Fruit fly (Drosophila melanogaster) whole organism, embryonic: ENCODE data around the gene CG4338.

Experiments used
- Adf1 ChIP-seq: fragments of 200-800 bp; sonication (Bioruptor generic); IDR thresholded peaks from 2 replicates; pipeline ENCODE4 v1.3.6; 2022; ENCODE audit warnings: missing biosample characterization, missing genetic modification characterization
- Atf6 ChIP-seq: fragments of 200-800 bp; sonication (Bioruptor generic); IDR thresholded peaks from 2 replicates; pipeline ENCODE4 v1.3.6; 2022; ENCODE audit warnings: missing biosample characterization, missing genetic modification characterization
- Bdp1 ChIP-seq: fragments of 200-800 bp; sonication (Bioruptor generic); optimal IDR thresholded peaks from 3 replicates; lab custom pipeline; 2016; ENCODE audit warnings: missing biosample characterization, missing genetic modification characterization
- CG10543 ChIP-seq: fragments of 200-800 bp; sonication (Bioruptor generic); optimal IDR thresholded peaks from 3 replicates; lab custom pipeline; 2017; ENCODE audit warnings: missing biosample characterization, mild to moderate bottlenecking, missing genetic modification characterization, moderate library complexity
- CG11093 ChIP-seq: fragments of 200-800 bp; sonication (Bioruptor generic); IDR thresholded peaks from 3 replicates; pipeline ENCODE4 v1.3.6; 2022; ENCODE audit warnings: missing biosample characterization, missing genetic modification characterization
- CG11398 ChIP-seq: fragments of 200-800 bp; sonication (Bioruptor generic); optimal IDR thresholded peaks from 2 replicates; lab custom pipeline; 2016; ENCODE audit warnings: missing biosample characterization, missing genetic modification characterization
- CG12391 ChIP-seq: fragments of 200-800 bp; sonication (Bioruptor generic); optimal IDR thresholded peaks from 3 replicates; lab custom pipeline; 2018; ENCODE audit warnings: missing biosample characterization, mild to moderate bottlenecking, missing genetic modification characterization, moderate library complexity
- CG13296 ChIP-seq: fragments of 200-800 bp; sonication (Bioruptor generic); optimal IDR thresholded peaks from 3 replicates; lab custom pipeline; 2018; ENCODE audit warnings: missing biosample characterization, mild to moderate bottlenecking, missing genetic modification characterization
- CG1647 ChIP-seq: fragments of 200-800 bp; sonication (Bioruptor generic); optimal IDR thresholded peaks from 3 replicates; lab custom pipeline; 2016; ENCODE audit warnings: missing biosample characterization, missing genetic modification characterization
- CG17385 ChIP-seq: fragments of 200-800 bp; sonication (Bioruptor generic); optimal IDR thresholded peaks from 3 replicates; lab custom pipeline; 2018; ENCODE audit warnings: missing biosample characterization, mild to moderate bottlenecking, missing genetic modification characterization
- CG32772 ChIP-seq: fragments of 200-800 bp; sonication (Bioruptor generic); IDR thresholded peaks from 2 replicates; pipeline ENCODE4 v1.3.6; 2022; ENCODE audit warnings: missing biosample characterization, missing genetic modification characterization
- CG34422 ChIP-seq: fragments of 200-800 bp; sonication (Bioruptor generic); IDR thresholded peaks from 3 replicates; pipeline ENCODE4 v1.3.6; 2022; ENCODE audit warnings: missing biosample characterization, missing genetic modification characterization
- CG7745 ChIP-seq: fragments of 200-800 bp; sonication (Bioruptor generic); optimal IDR thresholded peaks from 2 replicates; lab custom pipeline; 2018; ENCODE audit warnings: missing biosample characterization, mild to moderate bottlenecking, missing genetic modification characterization, moderate library complexity
- CG7963 ChIP-seq: fragments of 200-800 bp; sonication (Bioruptor generic); IDR thresholded peaks from 3 replicates; pipeline ENCODE4 v1.3.6; 2022; ENCODE audit warnings: missing biosample characterization, missing genetic modification characterization; ENCODE audit not compliant: partially characterized antibody
- CG8359 ChIP-seq: fragments of 200-800 bp; sonication (Bioruptor generic); optimal IDR thresholded peaks from 2 replicates; lab custom pipeline; 2017; ENCODE audit warnings: missing biosample characterization, mild to moderate bottlenecking, missing genetic modification characterization, borderline replicate concordance
- CG8478 ChIP-seq: fragments of >200 bp; optimal IDR thresholded peaks from 2 replicates; lab custom pipeline; 2018
- CG8944 ChIP-seq: fragments of 200-800 bp; sonication (Bioruptor generic); optimal IDR thresholded peaks from 3 replicates; lab custom pipeline; 2016; ENCODE audit warnings: missing biosample characterization, missing genetic modification characterization
- CG9932 ChIP-seq: fragments of 200-800 bp; sonication (Bioruptor generic); IDR thresholded peaks from 2 replicates; pipeline ENCODE4 v1.3.6; 2022; ENCODE audit warnings: missing biosample characterization, missing genetic modification characterization
- Chrac-16 ChIP-seq: fragments of 200-800 bp; sonication (Bioruptor generic); optimal IDR thresholded peaks from 3 replicates; lab custom pipeline; 2016; ENCODE audit warnings: missing biosample characterization, missing genetic modification characterization
- D ChIP-seq, 2 experiments: fragments of 200-800 bp in 1 of 2; fragments of >200 bp in 1 of 2; sonication (Bioruptor generic) in 1 of 2; optimal IDR thresholded peaks; 2 replicates in 1 of 2; 3 replicates in 1 of 2; lab custom pipeline; 2017; ENCODE audit warnings: mild to moderate bottlenecking in 1 of 2, missing biosample characterization in 1 of 2, missing genetic modification characterization in 1 of 2, missing genetic modification reagents in 1 of 2
- Deaf1 ChIP-seq: fragments of 200-800 bp; optimal IDR thresholded peaks from 3 replicates; lab custom pipeline; 2019; ENCODE audit warnings: missing biosample characterization, mild to moderate bottlenecking, missing genetic modification characterization, moderate library complexity
- Drgx ChIP-seq: fragments of 200-800 bp; sonication (Bioruptor generic); IDR thresholded peaks from 2 replicates; pipeline ENCODE4 v1.3.6; 2022; ENCODE audit warnings: missing biosample characterization, missing genetic modification characterization
- Hand ChIP-seq: fragments of 200-800 bp; sonication (Bioruptor generic); optimal IDR thresholded peaks from 2 replicates; lab custom pipeline; 2017; ENCODE audit warnings: mild to moderate bottlenecking, missing biosample characterization, missing genetic modification reagents, missing genetic modification characterization
- Jarid2 ChIP-seq: fragments of 200-800 bp; sonication (Bioruptor generic); optimal IDR thresholded peaks from 3 replicates; lab custom pipeline; 2017; ENCODE audit warnings: mild to moderate bottlenecking, missing biosample characterization, missing genetic modification reagents, missing genetic modification characterization
- Lhr ChIP-seq: fragments of 200-800 bp; sonication (Bioruptor generic); optimal IDR thresholded peaks from 3 replicates; lab custom pipeline; 2017; ENCODE audit warnings: mild to moderate bottlenecking, missing biosample characterization, missing genetic modification reagents, missing genetic modification characterization
- Stat92E ChIP-seq, 3 experiments: fragments of >200 bp in 2 of 3; fragments of 200-800 bp in 1 of 3; sonication (Bioruptor generic) in 1 of 3; optimal IDR thresholded peaks; 2 replicates each; lab custom pipeline; 2017 to 2019; ENCODE audit warnings: missing biosample characterization in 3 of 3, missing genetic modification characterization in 3 of 3, mild to moderate bottlenecking in 1 of 3, moderate library complexity in 1 of 3
- Taf1 ChIP-seq: fragments of 200-800 bp; sonication (Bioruptor generic); IDR thresholded peaks from 2 replicates; pipeline ENCODE4 v1.3.6; 2022; ENCODE audit warnings: missing biosample characterization, missing genetic modification characterization
- Xrp1 ChIP-seq: fragments of 200-800 bp; sonication (Bioruptor generic); IDR thresholded peaks from 2 replicates; pipeline ENCODE4 v1.3.6; 2022; ENCODE audit warnings: missing biosample characterization, missing genetic modification characterization
- ara ChIP-seq: fragments of 200-800 bp; sonication (Bioruptor generic); IDR thresholded peaks from 2 replicates; pipeline ENCODE4 v1.3.6; 2022; ENCODE audit warnings: missing biosample characterization, missing genetic modification characterization
- bab2 ChIP-seq: fragments of 200-800 bp; sonication (Bioruptor generic); optimal IDR thresholded peaks from 2 replicates; lab custom pipeline; 2016; ENCODE audit warnings: missing biosample characterization, missing genetic modification characterization
- bigmax ChIP-seq: fragments of 200-800 bp; sonication (Bioruptor generic); optimal IDR thresholded peaks from 2 replicates; lab custom pipeline; 2018; ENCODE audit warnings: missing biosample characterization, mild to moderate bottlenecking, missing genetic modification characterization
- crp ChIP-seq, 2 experiments: fragments of 200-800 bp; sonication (Bioruptor generic); optimal IDR thresholded peaks; 2 replicates in 1 of 2; 3 replicates in 1 of 2; lab custom pipeline; 2017; ENCODE audit warnings: missing biosample characterization in 2 of 2, missing genetic modification characterization in 2 of 2, mild to moderate bottlenecking in 1 of 2, moderate library complexity in 1 of 2
- emc ChIP-seq: fragments of 200-800 bp; sonication (Bioruptor generic); optimal IDR thresholded peaks from 2 replicates; lab custom pipeline; 2016; ENCODE audit warnings: missing biosample characterization, missing genetic modification characterization
- ewg ChIP-seq: fragments of 200-800 bp; sonication (Bioruptor generic); optimal IDR thresholded peaks from 3 replicates; lab custom pipeline; 2017; ENCODE audit warnings: mild to moderate bottlenecking, missing biosample characterization, missing genetic modification reagents, missing genetic modification characterization
- gem ChIP-seq: fragments of 200-800 bp; sonication (Bioruptor generic); optimal IDR thresholded peaks from 2 replicates; lab custom pipeline; 2019; ENCODE audit warnings: missing biosample characterization, mild to moderate bottlenecking, missing genetic modification characterization, moderate library complexity
- gro ChIP-seq: fragments of 200-800 bp; sonication (Bioruptor generic); optimal IDR thresholded peaks from 2 replicates; lab custom pipeline; 2016; ENCODE audit warnings: missing biosample characterization, missing genetic modification characterization
- jigr1 ChIP-seq: fragments of 200-800 bp; sonication (Bioruptor generic); IDR thresholded peaks from 3 replicates; pipeline ENCODE4 v1.3.6; 2022; ENCODE audit warnings: missing biosample characterization, missing genetic modification characterization
- ken ChIP-seq: fragments of 200-800 bp; sonication (Bioruptor generic); IDR thresholded peaks from 3 replicates; pipeline ENCODE4 v1.3.6; 2022; ENCODE audit warnings: missing biosample characterization, missing genetic modification characterization
- lilli ChIP-seq: fragments of 200-800 bp; sonication (Bioruptor generic); optimal IDR thresholded peaks from 3 replicates; lab custom pipeline; 2016; ENCODE audit warnings: missing biosample characterization, missing genetic modification characterization
- mld ChIP-seq: fragments of 200-800 bp; sonication (Bioruptor generic); IDR thresholded peaks from 3 replicates; pipeline ENCODE4 v1.3.6; 2022; ENCODE audit warnings: missing biosample characterization, missing genetic modification characterization; ENCODE audit not compliant: partially characterized antibody
- nau ChIP-seq: fragments of 200-800 bp; sonication (Bioruptor generic); optimal IDR thresholded peaks from 3 replicates; lab custom pipeline; 2017; ENCODE audit warnings: missing biosample characterization, mild to moderate bottlenecking, missing genetic modification characterization, missing genetic modification reagents
- onecut ChIP-seq: fragments of 200-800 bp; sonication (Bioruptor generic); IDR thresholded peaks from 2 replicates; pipeline ENCODE4 v1.3.6; 2022; ENCODE audit warnings: missing biosample characterization, missing genetic modification characterization
- sim ChIP-seq: fragments of 200-800 bp; sonication (Bioruptor generic); IDR thresholded peaks from 2 replicates; pipeline ENCODE4 v1.3.6; 2022; ENCODE audit warnings: missing biosample characterization, missing genetic modification characterization
- tap ChIP-seq: fragments of 200-800 bp; optimal IDR thresholded peaks from 3 replicates; lab custom pipeline; 2019; ENCODE audit warnings: missing biosample characterization, mild to moderate bottlenecking, missing genetic modification characterization, moderate library complexity
- tgo ChIP-seq: fragments of 200-800 bp; sonication (Bioruptor generic); IDR thresholded peaks from 3 replicates; pipeline ENCODE4 v1.3.6; 2022; ENCODE audit warnings: missing biosample characterization, missing genetic modification characterization
- tna ChIP-seq: fragments of 200-800 bp; sonication (Bioruptor generic); IDR thresholded peaks from 2 replicates; pipeline ENCODE4 v1.3.6; 2022; ENCODE audit warnings: missing biosample characterization, missing genetic modification characterization; ENCODE audit not compliant: partially characterized antibody
- zen2 ChIP-seq: fragments of 200-800 bp; sonication (Bioruptor generic); IDR thresholded peaks from 3 replicates; pipeline ENCODE4 v1.3.6; 2022; ENCODE audit warnings: missing biosample characterization, missing genetic modification characterization; ENCODE audit not compliant: partially characterized antibody

CG4338 gene

dm6 chr3R:15242186-15243045, 32.9 kb upstream of the CG4338 start, which contains the start of the genes tefu and Hsc70-4 (continued):
- no peak for TF ChIP-seq mld
- TF ChIP-seq Jarid2 (GFP tag; lab: Kevin White, UChicago): no peak
- no peak; the same call in 1 of the 2 replicates for TF ChIP-seq Taf1
- TF ChIP-seq Stat92E (GFP tag; optimal IDR thresholded peaks at IDR 0.05; lab: Kevin White, UChicago): peak in 1 of 3 experiments; percentile 37
- peak; percentile 60 for TF ChIP-seq ewg (GFP tag; lab: Kevin White, UChicago)
- TF ChIP-seq nau: no peak
- peak in 1 of 2 experiments; percentile 48 for TF ChIP-seq crp (GFP tag; optimal IDR thresholded peaks at IDR 0.05; lab: Kevin White, UChicago)
- TF ChIP-seq CG12391: peak; percentile 86
- peak; percentile 69; the same call in 2 of the 3 replicates for TF ChIP-seq jigr1 (GFP tag; lab: Robert Waterston, UW)
- TF ChIP-seq bigmax (GFP tag; lab: Kevin White, UChicago): no peak
- TF ChIP-seq Hand: no peak
- peak; percentile 55 for TF ChIP-seq bab2
- no peak for TF ChIP-seq tap
- TF ChIP-seq CG34422 (GFP tag; lab: Robert Waterston, UW): peak; percentile 80
- peak; percentile 61 for TF ChIP-seq CG17385 (GFP tag; lab: Kevin White, UChicago)
- peak; percentile 81 for TF ChIP-seq ken
- TF ChIP-seq CG9932 (GFP tag; lab: Robert Waterston, UW): peak; percentile 90
- TF ChIP-seq Xrp1: peak; percentile 70
- peak; percentile 70 for TF ChIP-seq ara (GFP tag; lab: Robert Waterston, UW)
- peak; percentile 4 for TF ChIP-seq gro (GFP tag; lab: Kevin White, UChicago)
- TF ChIP-seq CG11398 (GFP tag; lab: Kevin White, UChicago): no peak
- TF ChIP-seq sim (GFP tag; lab: Robert Waterston, UW): 0 out of 2 replicates have a peak, but pooled peaks have one; percentile 11
- peak; percentile 48 for TF ChIP-seq CG8944
- peak; percentile 69 for TF ChIP-seq lilli (GFP tag; lab: Kevin White, UChicago)
- no peak for TF ChIP-seq D (optimal IDR thresholded peaks at IDR 0.05; lab: Kevin White, UChicago)
- peak; percentile 34 for TF ChIP-seq D (GFP tag; optimal IDR thresholded peaks at IDR 0.05; lab: Kevin White, UChicago)
- peak; percentile 73 for TF ChIP-seq Atf6 (GFP tag; lab: Robert Waterston, UW)
- peak; percentile 81 for TF ChIP-seq CG10543 (GFP tag; lab: Kevin White, UChicago)
- no peak; the same call in 1 of the 2 replicates for TF ChIP-seq Adf1
- TF ChIP-seq zen2 (GFP tag; lab: Robert Waterston, UW): no peak
- peak; percentile 95 for TF ChIP-seq Lhr
- no peak for TF ChIP-seq emc (GFP tag; lab: Kevin White, UChicago)
- peak; percentile 85 for TF ChIP-seq CG11093
- TF ChIP-seq CG1647 (GFP tag; lab: Kevin White, UChicago): peak; percentile 83
- peak; percentile 31; the same call in 1 of the 2 replicates for TF ChIP-seq tna
- TF ChIP-seq Chrac-16 (GFP tag; lab: Kevin White, UChicago): peak; percentile 81
- 0 out of 3 replicates have a peak, but pooled peaks have one; percentile 6 for TF ChIP-seq CG7963 (GFP tag; lab: Robert Waterston, UW)
- TF ChIP-seq tgo: peak; percentile 80
- TF ChIP-seq gem (tag; lab: Kevin White, UChicago): peak; percentile 86
- peak; percentile 26 for TF ChIP-seq CG8359
- TF ChIP-seq Drgx (GFP tag; lab: Robert Waterston, UW): peak; percentile 42; the same call in 1 of the 2 replicates
- peak; percentile 58 for TF ChIP-seq CG13296
- no peak for TF ChIP-seq CG8478
- TF ChIP-seq CG7745 (tag; lab: Kevin White, UChicago): peak; percentile 41
- no peak for TF ChIP-seq Deaf1 (tag; lab: Kevin White, UChicago)
- peak; percentile 76 for TF ChIP-seq CG32772
- peak; percentile 85 for TF ChIP-seq onecut
- peak; percentile 57 for TF ChIP-seq Bdp1 (GFP tag; lab: Kevin White, UChicago)
